Worm (Caenorhabditis elegans): Measurements from ENCODE around the gene T26C5.4.

DNA sequence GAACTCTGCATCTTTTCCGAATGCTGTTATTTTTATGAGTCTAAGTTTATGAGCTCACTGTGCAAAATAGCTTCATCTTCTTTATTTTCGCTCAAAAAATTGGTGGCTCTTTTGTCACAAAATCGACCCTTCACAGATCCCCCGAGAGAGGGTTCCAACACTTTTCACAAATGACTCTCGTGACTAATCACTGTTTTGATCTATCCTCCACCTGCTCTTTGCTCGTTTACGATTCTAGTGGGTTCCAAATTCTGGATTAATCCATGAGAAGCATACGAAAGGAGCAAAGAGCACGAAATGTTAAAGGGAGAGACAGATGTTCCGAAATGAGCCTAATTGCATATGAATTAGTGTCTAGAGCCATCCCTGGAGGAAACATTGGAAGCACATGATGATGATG lies 11.1 kb upstream of the T26C5.4 start:
- no peak for TF ChIP-seq ama-1 (optimal IDR thresholded peaks at IDR 0.05)
- TF ChIP-seq flt-1 (GFP tag; IDR thresholded peaks at IDR 0.05) = no peak
- TF ChIP-seq scrt-1 (GFP tag; IDR thresholded peaks at IDR 0.05) = no peak
- TF ChIP-seq B0310.2 (tag; optimal IDR thresholded peaks at IDR 0.05) = no peak
- no peak for TF ChIP-seq ets-7 (tag; optimal IDR thresholded peaks at IDR 0.05)
- no peak for TF ChIP-seq pes-1 (GFP tag; IDR thresholded peaks at IDR 0.05)
- TF ChIP-seq tbx-37 (GFP tag; conservative IDR thresholded peaks at IDR 0.05) = no peak
- no peak for TF ChIP-seq sea-1 (GFP tag; conservative IDR thresholded peaks at IDR 0.05)
- no peak for TF ChIP-seq ceh-36 (tag; optimal IDR thresholded peaks at IDR 0.05)
- no peak for TF ChIP-seq aly-1 (tag; optimal IDR thresholded peaks at IDR 0.05)
- TF ChIP-seq F13C5.2 (tag; optimal IDR thresholded peaks at IDR 0.05) = no peak
- no peak for TF ChIP-seq tra-4 (tag; optimal IDR thresholded peaks at IDR 0.05)
